Worm (Caenorhabditis elegans): ENCODE measurements around the gene B0304.4.

The B0304.4 gene

DNA sequence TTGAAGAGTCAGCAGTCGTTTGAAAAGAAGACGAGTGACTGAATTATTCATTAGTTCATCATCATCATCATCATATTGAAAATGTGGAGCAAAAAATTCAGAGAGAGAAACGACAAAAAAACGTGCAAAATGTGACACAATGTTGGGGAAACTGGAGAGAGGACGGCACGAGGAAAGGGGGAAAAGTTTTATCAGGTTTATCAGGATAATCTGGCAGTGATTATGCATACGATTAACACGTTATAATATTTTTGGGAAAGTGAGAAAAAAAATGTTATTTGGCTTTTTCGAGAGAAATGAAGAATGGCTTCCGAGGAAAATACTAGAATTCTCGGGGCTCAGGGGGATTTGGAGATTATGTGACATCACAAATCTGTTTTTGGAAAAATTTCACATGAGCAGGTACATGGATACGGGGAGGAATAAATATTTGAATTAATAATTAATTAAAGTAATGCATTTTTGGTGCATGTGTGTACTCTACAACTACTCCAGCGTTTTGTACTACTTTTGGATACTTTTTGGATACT is 17.9 kb downstream of the B0304.4 start, which contains the start of gene camt-1:
TSS of gene camt-1 (minus strand) at position 51 of the 530 bp plus-strand sequence.
- TF ChIP-seq nhr-129 (tag; optimal IDR thresholded peaks at IDR 0.05) (peak; percentile 4), peb-1 (tag; optimal IDR thresholded peaks at IDR 0.05) (no peak)

DNA sequence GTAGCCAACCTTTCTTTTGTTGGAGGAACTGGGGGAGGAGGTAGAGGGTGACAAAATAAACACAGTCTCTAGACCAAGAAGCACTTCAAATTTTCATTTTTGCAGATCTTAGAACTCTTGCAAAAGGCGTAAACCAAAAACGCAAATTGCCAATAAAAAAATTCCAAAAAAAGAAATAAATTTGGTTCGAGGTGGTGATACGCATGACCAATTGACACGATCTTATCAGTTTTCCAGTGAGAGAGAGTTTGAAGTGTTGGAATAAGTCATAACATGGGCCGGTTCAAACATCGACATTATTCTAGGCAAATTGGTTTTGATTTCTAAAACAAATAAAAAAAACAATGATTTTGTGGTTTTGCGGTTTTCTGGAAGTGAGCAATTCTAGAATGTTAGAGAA is 27.2 kb downstream of the B0304.4 start:
- TF ChIP-seq fos-1 (tag; optimal IDR thresholded peaks at IDR 0.05) (peak; percentile 64), alr-1 (tag; optimal IDR thresholded peaks at IDR 0.05) (no peak)

DNA sequence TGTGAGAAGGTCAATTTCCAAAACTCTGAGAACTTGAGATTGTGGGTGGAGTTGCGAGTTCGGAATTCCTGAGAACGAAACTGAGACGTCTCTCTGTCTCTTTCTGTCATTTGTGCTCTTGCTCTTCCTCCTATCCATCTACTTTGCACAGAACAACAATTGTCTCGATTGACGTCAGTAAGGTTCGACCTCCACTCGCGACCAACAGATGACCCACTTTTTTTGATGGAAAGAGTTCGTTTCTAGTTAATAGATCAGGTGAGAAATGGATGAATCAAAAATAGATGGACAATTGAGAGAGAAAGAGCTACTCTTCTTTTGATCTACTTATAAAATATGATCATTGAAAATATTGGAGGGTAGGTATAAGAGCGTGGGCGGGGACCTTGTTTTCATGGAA is 28.5 kb downstream of the B0304.4 start:
- TF ChIP-seq ztf-11 (tag; optimal IDR thresholded peaks at IDR 0.05) (no peak), nhr-129 (tag; optimal IDR thresholded peaks at IDR 0.05) (peak; percentile 71), lsy-2 (tag; optimal IDR thresholded peaks at IDR 0.05) (peak in 1 of 2 experiments; percentile 45), F13H6.1 (tag; optimal IDR thresholded peaks at IDR 0.05) (peak; percentile 48), nhr-23 (tag; optimal IDR thresholded peaks at IDR 0.05) (no peak), crh-2 (tag; optimal IDR thresholded peaks at IDR 0.05) (no peak), C34F6.9 (tag; optimal IDR thresholded peaks at IDR 0.05) (peak; percentile 36), nhr-21 (tag; optimal IDR thresholded peaks at IDR 0.05) (no peak), unc-39 (tag; optimal IDR thresholded peaks at IDR 0.05) (no peak), sma-9 (GFP tag; optimal IDR thresholded peaks at IDR 0.05) (peak; percentile 69), sma-9 (tag; optimal IDR thresholded peaks at IDR 0.05) (no peak), mdl-1 (tag; optimal IDR thresholded peaks at IDR 0.05) (no peak), egl-27 (tag; optimal IDR thresholded peaks at IDR 0.05) (no peak), mab-5 (tag; optimal IDR thresholded peaks at IDR 0.05) (no peak), unc-55 (GFP tag; optimal IDR thresholded peaks at IDR 0.05) (no peak), ama-1 (optimal IDR thresholded peaks at IDR 0.05) (no peak), ztf-4 (tag; optimal IDR thresholded peaks at IDR 0.05) (no peak), nhr-25 (tag; optimal IDR thresholded peaks at IDR 0.05) (no peak)

DNA sequence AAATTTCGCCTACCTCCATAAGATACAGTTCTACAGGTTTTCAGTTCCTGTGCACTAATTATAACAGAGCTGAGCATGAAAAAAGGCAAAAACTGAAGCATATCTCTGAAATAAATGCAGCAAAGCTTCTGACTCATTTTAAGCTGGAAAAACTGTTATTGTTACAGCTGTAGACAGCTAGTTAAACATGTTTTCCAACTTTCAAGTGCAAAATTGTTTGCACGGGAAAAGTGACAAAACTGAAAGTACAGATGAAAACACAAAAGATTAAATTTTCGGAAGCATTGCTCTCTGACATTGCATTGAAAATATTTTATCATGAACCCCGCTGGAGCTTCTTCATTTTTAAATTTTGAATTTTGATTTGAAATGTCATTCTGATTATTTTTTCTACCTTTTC is 32.3 kb downstream of the B0304.4 start, which contains the start of gene T05C1.5:
TSS of gene T05C1.5 (minus strand) at position 101 of the 400 bp plus-strand sequence.
- no peak for TF ChIP-seq unc-55 (GFP tag; optimal IDR thresholded peaks at IDR 0.05)
- no peak for TF ChIP-seq C34F6.9 (tag; optimal IDR thresholded peaks at IDR 0.05)
- TF ChIP-seq ama-1 (optimal IDR thresholded peaks at IDR 0.05), result no peak
- TF ChIP-seq unc-39 (tag; optimal IDR thresholded peaks at IDR 0.05), result no peak
- TF ChIP-seq egl-27 (tag; optimal IDR thresholded peaks at IDR 0.05), result no peak
- no peak for TF ChIP-seq nhr-10 (tag; optimal IDR thresholded peaks at IDR 0.05)
- no peak for TF ChIP-seq mab-5 (tag; optimal IDR thresholded peaks at IDR 0.05)
- TF ChIP-seq ceh-82 (tag; optimal IDR thresholded peaks at IDR 0.05), result no peak
- TF ChIP-seq nhr-237 (tag; optimal IDR thresholded peaks at IDR 0.05), result no peak
- no peak for TF ChIP-seq nhr-23 (tag; optimal IDR thresholded peaks at IDR 0.05)
- no peak for TF ChIP-seq Y55F3AM.14 (GFP tag; optimal IDR thresholded peaks at IDR 0.05)
- no peak for TF ChIP-seq sma-3 (GFP tag; optimal IDR thresholded peaks at IDR 0.05)

DNA sequence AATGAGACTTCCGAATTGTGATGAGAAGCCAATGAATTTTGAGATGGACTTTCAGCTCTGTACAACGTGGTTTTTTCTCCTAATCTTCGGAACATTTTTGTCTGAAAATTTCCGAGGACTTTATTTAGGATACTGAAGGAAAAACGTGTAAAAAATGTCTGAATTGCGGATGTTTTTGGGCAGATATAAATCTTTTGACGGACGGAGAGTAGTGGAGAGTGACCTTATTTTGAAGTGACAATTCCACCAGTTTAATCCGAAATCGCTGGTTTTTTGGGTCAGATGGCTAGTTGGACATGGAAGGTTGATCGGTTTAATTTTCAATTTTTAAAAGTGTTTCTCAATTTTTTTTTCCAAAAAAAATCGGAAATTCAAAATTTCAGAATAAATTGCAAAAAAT is 33.7 kb downstream of the B0304.4 start, which contains the start of gene T05C1.3:
TSS of gene T05C1.3 (minus strand) at position 101 of the 400 bp plus-strand sequence.
- no peak for TF ChIP-seq peb-1 (tag; optimal IDR thresholded peaks at IDR 0.05)
- TF ChIP-seq aly-2 (tag; optimal IDR thresholded peaks at IDR 0.05), result no peak
- TF ChIP-seq mbf-1 (tag; optimal IDR thresholded peaks at IDR 0.05), result no peak
- TF ChIP-seq lsy-2 (tag; optimal IDR thresholded peaks at IDR 0.05), result no peak
- TF ChIP-seq nhr-12 (tag; optimal IDR thresholded peaks at IDR 0.05), result no peak
- no peak for TF ChIP-seq elt-1 (tag; optimal IDR thresholded peaks at IDR 0.05)
- no peak for TF ChIP-seq R02D3.7 (tag; optimal IDR thresholded peaks at IDR 0.05)
- no peak for TF ChIP-seq mab-5 (tag; optimal IDR thresholded peaks at IDR 0.05)
- no peak for TF ChIP-seq blmp-1 (tag; optimal IDR thresholded peaks at IDR 0.05; ENCODE audit: insufficient read depth)
- TF ChIP-seq nhr-10 (tag; optimal IDR thresholded peaks at IDR 0.05), result no peak
- no peak for TF ChIP-seq nhr-21 (tag; optimal IDR thresholded peaks at IDR 0.05)
- TF ChIP-seq Y55F3AM.14 (GFP tag; optimal IDR thresholded peaks at IDR 0.05), result no peak
- no peak for TF ChIP-seq unc-39 (tag; optimal IDR thresholded peaks at IDR 0.05)
- no peak for TF ChIP-seq sma-9 (GFP tag; optimal IDR thresholded peaks at IDR 0.05)
- no peak for TF ChIP-seq sma-9 (tag; optimal IDR thresholded peaks at IDR 0.05)
- TF ChIP-seq sma-3 (GFP tag; optimal IDR thresholded peaks at IDR 0.05), result no peak
- no peak for TF ChIP-seq ceh-82 (tag; optimal IDR thresholded peaks at IDR 0.05)

DNA sequence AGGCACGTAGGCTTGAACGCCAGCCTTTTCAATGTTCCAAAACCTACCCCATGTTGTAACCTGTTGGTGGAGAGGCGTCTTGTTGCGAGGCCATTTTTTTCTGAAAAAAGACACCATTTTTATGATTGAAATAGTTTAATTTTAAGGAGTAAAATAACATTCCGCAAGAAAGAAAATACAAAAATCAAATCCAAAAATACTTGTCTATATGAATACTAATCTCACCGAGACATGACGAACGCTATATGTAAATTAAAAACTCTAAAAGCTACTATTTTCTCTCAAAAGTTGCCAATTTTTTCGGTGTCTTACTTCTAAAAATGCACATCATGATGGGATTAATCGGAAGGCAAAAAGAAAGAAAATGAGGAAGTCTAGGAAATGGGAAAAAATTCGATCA is 41.0 kb downstream of the B0304.4 start, which contains the start of gene T05C1.2:
TSS of gene T05C1.2 (minus strand) at position 101 of the 400 bp plus-strand sequence.
- no peak for TF ChIP-seq ama-1 (optimal IDR thresholded peaks at IDR 0.05)
- no peak for TF ChIP-seq crh-2 (tag; optimal IDR thresholded peaks at IDR 0.05)
- TF ChIP-seq fos-1 (tag; optimal IDR thresholded peaks at IDR 0.05), result no peak
- no peak for TF ChIP-seq lin-11 (tag; optimal IDR thresholded peaks at IDR 0.05)
- no peak for TF ChIP-seq lsy-2 (tag; optimal IDR thresholded peaks at IDR 0.05)
